Worm (Caenorhabditis elegans) whole organism, young adult: Measurements from ENCODE around the gene str-246.

Experiments used
- B0261.1 ChIP-seq: sonication (generic microtip); optimal IDR thresholded peaks from 2 replicates; lab custom pipeline; 2016; ENCODE audit warnings: mild to moderate bottlenecking, missing genetic modification characterization, moderate library complexity, missing compliant biosample characterization
- C17E4.6 ChIP-seq: fragments of 200-800 bp; sonication (Bioruptor generic); IDR thresholded peaks from 2 replicates; pipeline ENCODE4 v1.3.6; 2022; ENCODE audit warnings: missing genetic modification reagents, missing genetic modification characterization, missing compliant biosample characterization
- D2030.7 ChIP-seq: fragments of 200-800 bp; sonication (Bioruptor generic); IDR thresholded peaks from 2 replicates; pipeline ENCODE4 v1.3.6; 2022; ENCODE audit warnings: missing genetic modification reagents, missing genetic modification characterization, missing compliant biosample characterization
- F23B12.7 ChIP-seq: sonication (generic microtip); optimal IDR thresholded peaks from 2 replicates; lab custom pipeline; 2017; ENCODE audit warnings: missing genetic modification characterization, mild to moderate bottlenecking, missing compliant biosample characterization, antibody characterized with exemption, moderate library complexity; ENCODE audit not compliant: insufficient read depth
- F33H1.4 ChIP-seq: fragments of 200-800 bp; sonication (Bioruptor generic); IDR thresholded peaks from 2 replicates; pipeline ENCODE4 v1.3.6; 2022; ENCODE audit warnings: missing genetic modification reagents, missing genetic modification characterization, missing compliant biosample characterization
- F39B2.1 ChIP-seq: fragments of 200-800 bp; sonication (Bioruptor generic); IDR thresholded peaks from 2 replicates; pipeline ENCODE4 v1.3.6; 2022; ENCODE audit warnings: missing genetic modification reagents, missing genetic modification characterization, missing compliant biosample characterization
- F52B5.7 ChIP-seq: sonication (generic microtip); optimal IDR thresholded peaks from 2 replicates; lab custom pipeline; 2016; ENCODE audit warnings: mild to moderate bottlenecking, missing genetic modification characterization, missing compliant biosample characterization
- F57A8.1 ChIP-seq: fragments of 200-800 bp; sonication (Bioruptor generic); optimal IDR thresholded peaks from 2 replicates; lab custom pipeline; 2018; ENCODE audit warnings: mild to moderate bottlenecking, missing genetic modification characterization, moderate library complexity, missing compliant biosample characterization
- Y53G8AR.9 ChIP-seq: fragments of 200-800 bp; sonication (Bioruptor generic); conservative IDR thresholded peaks from 2 replicates; pipeline ENCODE4 v1.3.6; 2022; ENCODE audit warnings: missing genetic modification reagents, missing genetic modification characterization, missing compliant biosample characterization
- Y56A3A.18 ChIP-seq: fragments of 200-800 bp; sonication (Bioruptor generic); IDR thresholded peaks from 2 replicates; pipeline ENCODE4 v1.3.6; 2022; ENCODE audit warnings: missing genetic modification reagents, missing genetic modification characterization, missing compliant biosample characterization
- Y95B8A.8 ChIP-seq: fragments of 200-800 bp; sonication (Bioruptor generic); IDR thresholded peaks from 2 replicates; pipeline ENCODE4 v1.3.6; 2022; ENCODE audit warnings: missing genetic modification reagents, missing genetic modification characterization, missing compliant biosample characterization
- aptf-2 ChIP-seq: fragments of 200-800 bp; sonication (Bioruptor generic); conservative IDR thresholded peaks from 2 replicates; pipeline ENCODE4 v1.3.6; 2022; ENCODE audit warnings: missing genetic modification reagents, missing genetic modification characterization, missing compliant biosample characterization
- attf-5 ChIP-seq: fragments of 200-800 bp; sonication (Bioruptor generic); optimal IDR thresholded peaks from 2 replicates; lab custom pipeline; 2018; ENCODE audit warnings: mild to moderate bottlenecking, missing genetic modification characterization, missing compliant biosample characterization
- attf-6 ChIP-seq: fragments of 200-800 bp; sonication (Bioruptor generic); IDR thresholded peaks from 2 replicates; pipeline ENCODE4 v1.3.6; 2022; ENCODE audit warnings: missing genetic modification reagents, missing genetic modification characterization, missing compliant biosample characterization
- ceh-100 ChIP-seq: fragments of 200-800 bp; sonication (Bioruptor generic); IDR thresholded peaks from 2 replicates; pipeline ENCODE4 v1.3.6; 2022; ENCODE audit warnings: missing genetic modification reagents, missing genetic modification characterization, missing compliant biosample characterization
- ceh-58 ChIP-seq: fragments of 200-800 bp; sonication (Bioruptor generic); IDR thresholded peaks from 2 replicates; pipeline ENCODE4 v1.3.6; 2022; ENCODE audit warnings: missing genetic modification characterization, missing compliant biosample characterization
- ceh-79 ChIP-seq: sonication (generic microtip); optimal IDR thresholded peaks from 2 replicates; lab custom pipeline; 2017; ENCODE audit warnings: mild to moderate bottlenecking, missing genetic modification characterization, missing compliant biosample characterization
- ceh-91 ChIP-seq: fragments of 200-800 bp; sonication (Bioruptor generic); IDR thresholded peaks from 2 replicates; pipeline ENCODE4 v1.3.6; 2022; ENCODE audit warnings: missing genetic modification reagents, missing genetic modification characterization, missing compliant biosample characterization
- dox-1 ChIP-seq: fragments of 200-800 bp; sonication (Bioruptor generic); IDR thresholded peaks from 2 replicates; pipeline ENCODE4 v1.3.6; 2022; ENCODE audit warnings: missing genetic modification reagents, missing genetic modification characterization, missing compliant biosample characterization
- dpff-1 ChIP-seq: sonication (generic microtip); optimal IDR thresholded peaks from 2 replicates; lab custom pipeline; 2017; ENCODE audit warnings: mild to moderate bottlenecking, missing genetic modification characterization, missing compliant biosample characterization
- efl-1 ChIP-seq: fragments of 150-350 bp; optimal IDR thresholded peaks from 2 replicates; lab custom pipeline; 2014; ENCODE audit warnings: missing biosample characterization, missing genetic modification reagents, missing genetic modification characterization
- egl-44 ChIP-seq: fragments of 200-800 bp; sonication (Bioruptor generic); IDR thresholded peaks from 2 replicates; pipeline ENCODE4 v1.3.6; 2022; ENCODE audit warnings: missing genetic modification reagents, missing genetic modification characterization, missing compliant biosample characterization
- ekl-4 ChIP-seq: fragments of 200-800 bp; sonication (Bioruptor generic); IDR thresholded peaks from 2 replicates; pipeline ENCODE4 v1.3.6; 2022; ENCODE audit warnings: missing genetic modification reagents, missing genetic modification characterization, missing compliant biosample characterization
- hmg-1.2 ChIP-seq: fragments of 200-800 bp; sonication (Bioruptor generic); IDR thresholded peaks from 2 replicates; pipeline ENCODE4 v1.3.6; 2022; ENCODE audit warnings: missing genetic modification reagents, missing genetic modification characterization, missing compliant biosample characterization
- hmg-20 ChIP-seq: fragments of 200-800 bp; sonication (Bioruptor generic); IDR thresholded peaks from 2 replicates; pipeline ENCODE4 v1.3.6; 2022; ENCODE audit warnings: missing genetic modification reagents, missing genetic modification characterization, missing compliant biosample characterization
- hsf-1 ChIP-seq: fragments of 200-800 bp; sonication (Bioruptor generic); IDR thresholded peaks from 2 replicates; pipeline ENCODE4 v1.3.6; 2022; ENCODE audit warnings: missing genetic modification reagents, missing genetic modification characterization, missing compliant biosample characterization
- lin-26 ChIP-seq: fragments of 200-800 bp; sonication (Bioruptor generic); IDR thresholded peaks from 2 replicates; pipeline ENCODE4 v1.3.6; 2022; ENCODE audit warnings: missing genetic modification reagents, missing genetic modification characterization, missing compliant biosample characterization
- lin-54 ChIP-seq: fragments of 200-800 bp; sonication (Bioruptor generic); optimal IDR thresholded peaks from 2 replicates; lab custom pipeline; 2018; ENCODE audit warnings: mild to moderate bottlenecking, missing genetic modification characterization, missing compliant biosample characterization
- lsl-1 ChIP-seq: fragments of 200-800 bp; sonication (Bioruptor generic); optimal IDR thresholded peaks from 2 replicates; lab custom pipeline; 2018; ENCODE audit warnings: mild to moderate bottlenecking, missing genetic modification characterization, moderate library complexity, missing compliant biosample characterization
- madf-3 ChIP-seq: fragments of 200-800 bp; sonication (Bioruptor generic); IDR thresholded peaks from 2 replicates; pipeline ENCODE4 v1.3.6; 2022; ENCODE audit warnings: missing genetic modification reagents, missing genetic modification characterization, missing compliant biosample characterization
- madf-6 ChIP-seq: fragments of 200-800 bp; sonication (Bioruptor generic); IDR thresholded peaks from 2 replicates; pipeline ENCODE4 v1.3.6; 2022; ENCODE audit warnings: missing genetic modification reagents, missing genetic modification characterization, missing compliant biosample characterization
- madf-8 ChIP-seq: fragments of 200-800 bp; sonication (Bioruptor generic); conservative IDR thresholded peaks from 2 replicates; pipeline ENCODE4 v1.3.6; 2022; ENCODE audit warnings: missing genetic modification reagents, missing genetic modification characterization, missing compliant biosample characterization
- mcd-1 ChIP-seq: fragments of 200-800 bp; sonication (Bioruptor generic); IDR thresholded peaks from 2 replicates; pipeline ENCODE4 v1.3.6; 2022; ENCODE audit warnings: missing genetic modification reagents, missing genetic modification characterization, missing compliant biosample characterization
- nfyb-1 ChIP-seq: fragments of 200-800 bp; sonication (Bioruptor generic); IDR thresholded peaks from 2 replicates; pipeline ENCODE4 v1.3.6; 2022; ENCODE audit warnings: missing genetic modification reagents, missing genetic modification characterization, missing compliant biosample characterization
- pbrm-1 ChIP-seq: fragments of 200-800 bp; sonication (Bioruptor generic); IDR thresholded peaks from 2 replicates; pipeline ENCODE4 v1.3.6; 2022; ENCODE audit warnings: missing genetic modification reagents, missing genetic modification characterization, missing compliant biosample characterization
- rcor-1 ChIP-seq: fragments of 200-800 bp; sonication (Bioruptor generic); IDR thresholded peaks from 2 replicates; pipeline ENCODE4 v1.3.6; 2022; ENCODE audit warnings: missing genetic modification reagents, missing genetic modification characterization, missing compliant biosample characterization
- snpc-1.1 ChIP-seq: sonication (generic microtip); optimal IDR thresholded peaks from 2 replicates; lab custom pipeline; 2017; ENCODE audit warnings: missing genetic modification characterization, mild to moderate bottlenecking, missing compliant biosample characterization, antibody characterized with exemption, moderate library complexity, missing genotype, missing genetic modification reagents; ENCODE audit not compliant: insufficient read depth
- snpc-1.3 ChIP-seq: sonication (generic microtip); optimal IDR thresholded peaks from 2 replicates; lab custom pipeline; 2017; ENCODE audit warnings: missing genetic modification characterization, mild to moderate bottlenecking, missing compliant biosample characterization, antibody characterized with exemption, moderate library complexity, missing genotype, missing genetic modification reagents; ENCODE audit not compliant: insufficient read depth
- snpc-3.4 ChIP-seq: sonication (generic microtip); optimal IDR thresholded peaks from 2 replicates; lab custom pipeline; 2017; ENCODE audit warnings: missing genetic modification characterization, mild to moderate bottlenecking, missing compliant biosample characterization, antibody characterized with exemption, moderate library complexity, missing genotype, missing genetic modification reagents
- snpc-4 ChIP-seq, 5 experiments: fragments of 150-350 bp in 1 of 5; sonication (generic microtip) in 4 of 5; optimal IDR thresholded peaks; 2 replicates each; lab custom pipeline; 2014 to 2018; ENCODE audit warnings: missing genetic modification characterization in 5 of 5, missing biosample characterization in 3 of 5, antibody characterized with exemption in 2 of 5, mild to moderate bottlenecking in 2 of 5, missing compliant biosample characterization in 2 of 5, missing genotype in 2 of 5, moderate library complexity in 2 of 5, missing genetic modification reagents in 1 of 5
- somi-1 ChIP-seq: fragments of 200-800 bp; sonication (Bioruptor generic); optimal IDR thresholded peaks from 2 replicates; lab custom pipeline; 2018; ENCODE audit warnings: mild to moderate bottlenecking, missing genetic modification characterization, missing compliant biosample characterization
- tbp1 ChIP-seq: fragments of 200-800 bp; sonication (Bioruptor generic); optimal IDR thresholded peaks from 2 replicates; lab custom pipeline; 2018; ENCODE audit warnings: mild to moderate bottlenecking, missing genetic modification characterization, missing compliant biosample characterization
- unc-130 ChIP-seq: sonication (generic microtip); optimal IDR thresholded peaks from 2 replicates; lab custom pipeline; 2016; ENCODE audit warnings: missing genetic modification reagents, missing genetic modification characterization, missing compliant biosample characterization
- xnd-1 ChIP-seq: sonication (generic microtip); optimal IDR thresholded peaks from 2 replicates; lab custom pipeline; 2016; ENCODE audit warnings: missing genotype, missing genetic modification reagents, missing genetic modification characterization, missing compliant biosample characterization
- ztf-28 ChIP-seq: fragments of 200-800 bp; sonication (Bioruptor generic); IDR thresholded peaks from 2 replicates; pipeline ENCODE4 v1.3.6; 2022; ENCODE audit warnings: missing genetic modification reagents, missing genetic modification characterization, missing compliant biosample characterization

The str-246 gene

ce11 chrIII:11115956-11116355 is 38.5 kb downstream of the str-246 start:
- no peak for TF ChIP-seq F52B5.7
- TF ChIP-seq dpff-1 (tag; lab: Kevin White, UChicago): no peak
- no peak for TF ChIP-seq F23B12.7 (tag; lab: Kevin White, UChicago)
- TF ChIP-seq snpc-1.3 (tag; lab: Kevin White, UChicago): no peak
- TF ChIP-seq F39B2.1: no peak
- TF ChIP-seq attf-5 (GFP tag; lab: Kevin White, UChicago): no peak
- TF ChIP-seq Y56A3A.18 (GFP tag; lab: Robert Waterston, UW): no peak
- no peak for TF ChIP-seq B0261.1
- TF ChIP-seq somi-1: no peak
- no peak for TF ChIP-seq unc-130 (GFP tag; lab: Kevin White, UChicago)
- no peak for TF ChIP-seq ekl-4 (GFP tag; lab: Robert Waterston, UW)
- no peak for TF ChIP-seq aptf-2 (GFP tag; lab: Robert Waterston, UW)
- TF ChIP-seq egl-44 (GFP tag; lab: Robert Waterston, UW): no peak
- TF ChIP-seq ceh-79: no peak
- TF ChIP-seq F57A8.1 (GFP tag; lab: Kevin White, UChicago): no peak
- TF ChIP-seq ceh-100: no peak

DNA sequence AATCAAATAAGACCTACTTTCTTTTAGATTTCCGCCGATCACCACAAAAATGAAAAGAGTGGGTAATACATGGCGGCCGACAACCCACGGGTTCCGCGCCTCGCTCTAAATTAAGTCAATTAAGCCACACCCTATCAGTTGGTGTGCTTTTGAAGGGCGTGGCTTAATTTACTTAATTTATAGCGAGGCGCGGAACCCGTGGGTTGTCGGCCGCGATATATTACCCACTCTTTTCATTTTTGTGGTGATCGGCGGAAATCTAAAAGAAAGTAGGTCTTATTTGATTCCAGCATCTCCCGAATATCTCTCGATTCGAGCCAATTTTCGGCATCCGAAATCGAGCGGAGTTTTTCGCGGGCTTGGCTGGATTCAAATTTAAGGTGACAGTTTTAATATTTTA is 40.6 kb downstream of the str-246 start:
- TF ChIP-seq ceh-58 (GFP tag; lab: Robert Waterston, UW) (0 out of 2 replicates have a peak, but pooled peaks have one; percentile 21), snpc-4 (GFP tag; optimal IDR thresholded peaks at IDR 0.05; lab: Kevin White, UChicago) (peak; percentile 89), snpc-4 (tag; optimal IDR thresholded peaks at IDR 0.05; lab: Kevin White, UChicago) (peak; percentile 78 to 97 (median 94)), ceh-91 (GFP tag; lab: Robert Waterston, UW) (peak; percentile 71), madf-3 (GFP tag; lab: Robert Waterston, UW) (peak; percentile 76), attf-6 (GFP tag; lab: Robert Waterston, UW) (peak; percentile 92), F33H1.4 (GFP tag; lab: Robert Waterston, UW) (peak; percentile 53), ekl-4 (GFP tag; lab: Robert Waterston, UW) (peak; percentile 76; the same call in 1 of the 2 replicates), rcor-1 (GFP tag; lab: Robert Waterston, UW) (peak; percentile 83), Y56A3A.18 (GFP tag; lab: Robert Waterston, UW) (0 out of 2 replicates have a peak, but pooled peaks have one; percentile 56), lin-26 (GFP tag; lab: Robert Waterston, UW) (peak; percentile 49; the same call in 1 of the 2 replicates), pbrm-1 (peak; percentile 93), madf-6 (GFP tag; lab: Robert Waterston, UW) (peak; percentile 86), hmg-20 (GFP tag; lab: Robert Waterston, UW) (0 out of 2 replicates have a peak, but pooled peaks have one; percentile 51), ztf-28 (GFP tag; lab: Robert Waterston, UW) (0 out of 2 replicates have a peak, but pooled peaks have one; percentile 6), snpc-1.1 (tag; lab: Kevin White, UChicago) (peak; percentile 91), hsf-1 (peak; percentile 74; the same call in 1 of the 2 replicates), snpc-3.4 (tag; lab: Kevin White, UChicago) (peak; percentile 87), madf-8 (peak; percentile 22), xnd-1 (peak; percentile 41), tbp1 (GFP tag; lab: Kevin White, UChicago) (peak; percentile 41), C17E4.6 (GFP tag; lab: Robert Waterston, UW) (0 out of 2 replicates have a peak, but pooled peaks have one; percentile 35), F39B2.1 (peak; percentile 56; the same call in 1 of the 2 replicates), Y53G8AR.9 (0 out of 2 replicates have a peak, but pooled peaks have one; percentile 73), dox-1 (GFP tag; lab: Robert Waterston, UW) (peak; percentile 61), Y95B8A.8 (peak; percentile 80; the same call in 1 of the 2 replicates), ceh-100 (peak; percentile 87), mcd-1 (GFP tag; lab: Robert Waterston, UW) (peak; percentile 72), lin-54 (peak; percentile 51), lsl-1 (peak; percentile 53), efl-1 (GFP tag; lab: Kevin White, UChicago) (peak; percentile 39), D2030.7 (GFP tag; lab: Robert Waterston, UW) (peak; percentile 98), hmg-1.2 (GFP tag; lab: Robert Waterston, UW) (peak; percentile 74), nfyb-1 (GFP tag; lab: Robert Waterston, UW) (peak; percentile 71)
